Fruit fly (Drosophila melanogaster): ENCODE measurements around the gene Rbp9.

The Rbp9 gene

dm6 chr2L:3003399-3003798 is 48.8 kb downstream of the Rbp9 start (continued):
- TF ChIP-seq CG18011 (GFP tag; optimal IDR thresholded peaks at IDR 0.05): no peak
- peak; percentile 19 for TF ChIP-seq Camta (GFP tag; optimal IDR thresholded peaks at IDR 0.05)
- TF ChIP-seq crp (GFP tag; optimal IDR thresholded peaks at IDR 0.05): no peak
- no peak for TF ChIP-seq peb (GFP tag; IDR thresholded peaks at IDR 0.05)
- TF ChIP-seq prd (optimal IDR thresholded peaks at IDR 0.05): no peak
- peak; percentile 47; the same call in 2 of the 3 replicates for TF ChIP-seq prd (GFP tag; IDR thresholded peaks at IDR 0.05)
- peak in 1 of 3 experiments; percentile 19 for TF ChIP-seq lola (GFP tag; optimal IDR thresholded peaks at IDR 0.05)
- peak; percentile 11 for TF ChIP-seq salm (tag; optimal IDR thresholded peaks at IDR 0.05)
- peak; percentile 75 for TF ChIP-seq Sox100B (GFP tag; optimal IDR thresholded peaks at IDR 0.05)
- TF ChIP-seq CG2202 (tag; optimal IDR thresholded peaks at IDR 0.05): peak; percentile 4
- TF ChIP-seq CG5180 (GFP tag; optimal IDR thresholded peaks at IDR 0.05): peak; percentile 47
- TF ChIP-seq Asciz (GFP tag; optimal IDR thresholded peaks at IDR 0.05): peak; percentile 88
- TF ChIP-seq CG1233 (GFP tag; optimal IDR thresholded peaks at IDR 0.05): peak; percentile 56
- TF ChIP-seq Six4 (GFP tag; optimal IDR thresholded peaks at IDR 0.05): peak; percentile 45
- no peak for TF ChIP-seq slp2 (GFP tag; optimal IDR thresholded peaks at IDR 0.05)
- TF ChIP-seq Hand (GFP tag; optimal IDR thresholded peaks at IDR 0.05): no peak
- TF ChIP-seq MTF-1 (GFP tag; optimal IDR thresholded peaks at IDR 0.05; ENCODE audit: borderline replicate concordance): no peak
- TF ChIP-seq pros (GFP tag; optimal IDR thresholded peaks at IDR 0.05): no peak
- TF ChIP-seq gsb-n (tag; optimal IDR thresholded peaks at IDR 0.05): peak; percentile 62
- no peak for TF ChIP-seq chinmo (GFP tag; IDR thresholded peaks at IDR 0.05; ENCODE audit: partially characterized antibody)
- TF ChIP-seq CG4820 (GFP tag; optimal IDR thresholded peaks at IDR 0.05): peak; percentile 12
- TF ChIP-seq C15 (GFP tag; IDR thresholded peaks at IDR 0.05): no peak
- TF ChIP-seq sens (GFP tag): peak; percentile 92
- TF ChIP-seq CG2678 (tag; optimal IDR thresholded peaks at IDR 0.05): peak; percentile 78
- peak; percentile 52 for TF ChIP-seq fd64A (GFP tag; optimal IDR thresholded peaks at IDR 0.05)
- TF ChIP-seq CG32767 (GFP tag; IDR thresholded peaks at IDR 0.05): 0 out of 2 replicates have a peak, but pooled peaks have one; percentile 13
- TF ChIP-seq CG9437 (GFP tag; optimal IDR thresholded peaks at IDR 0.05): peak; percentile 40
- 0 out of 3 replicates have a peak, but pooled peaks have one; percentile 29 for TF ChIP-seq Aef1 (GFP tag; IDR thresholded peaks at IDR 0.05)
- TF ChIP-seq CG17568 (GFP tag; optimal IDR thresholded peaks at IDR 0.05): peak; percentile 40
- TF ChIP-seq psq (GFP tag; optimal IDR thresholded peaks at IDR 0.05): no peak
- TF ChIP-seq CG17361 (GFP tag; IDR thresholded peaks at IDR 0.05): peak; percentile 67; the same call in 2 of the 3 replicates
- peak; percentile 4 for TF ChIP-seq Hmr (GFP tag; optimal IDR thresholded peaks at IDR 0.05)
- TF ChIP-seq Hsf (GFP tag; optimal IDR thresholded peaks at IDR 0.05): no peak
- no peak for TF ChIP-seq cato (GFP tag; optimal IDR thresholded peaks at IDR 0.05; ENCODE audit: borderline replicate concordance)
- TF ChIP-seq CG18262 (tag; optimal IDR thresholded peaks at IDR 0.05): peak; percentile 63
- no peak for TF ChIP-seq Dip2 (GFP tag; IDR thresholded peaks at IDR 0.05)
- TF ChIP-seq slbo (GFP tag; IDR thresholded peaks at IDR 0.05): no peak
- TF ChIP-seq Usf (GFP tag; optimal IDR thresholded peaks at IDR 0.05): no peak
- no peak for TF ChIP-seq Atf3 (GFP tag; optimal IDR thresholded peaks at IDR 0.05)
- no peak for TF ChIP-seq CG7372 (GFP tag; IDR thresholded peaks at IDR 0.05)
- TF ChIP-seq CG15073 (GFP tag; optimal IDR thresholded peaks at IDR 0.05): no peak
- no peak for TF ChIP-seq nerfin-2 (GFP tag; IDR thresholded peaks at IDR 0.05; ENCODE audit: partially characterized antibody)
- TF ChIP-seq seq (GFP tag; IDR thresholded peaks at IDR 0.05): 0 out of 2 replicates have a peak, but pooled peaks have one; percentile 20
- TF ChIP-seq ewg (GFP tag; optimal IDR thresholded peaks at IDR 0.05): peak; percentile 49
- no peak for TF ChIP-seq crol (GFP tag; IDR thresholded peaks at IDR 0.05)
- TF ChIP-seq CG10431 (GFP tag; optimal IDR thresholded peaks at IDR 0.05): no peak
- TF ChIP-seq CG10274 (GFP tag; optimal IDR thresholded peaks at IDR 0.05): no peak
- 0 out of 2 replicates have a peak, but pooled peaks have one; percentile 42 for TF ChIP-seq CG32772 (GFP tag; IDR thresholded peaks at IDR 0.05)
- no peak for TF ChIP-seq gt (GFP tag; IDR thresholded peaks at IDR 0.05)
- no peak for TF ChIP-seq CG33557 (GFP tag; optimal IDR thresholded peaks at IDR 0.05)

All from whole organism, embryonic.